Fruit fly (Drosophila melanogaster) whole organism, pupa: Measurements from ENCODE around the gene CG42521.

ENCODE experiments used
- CG10348 ChIP-seq: fragments of 200-800 bp; sonication (Bioruptor generic); IDR thresholded peaks from 2 replicates; pipeline ENCODE4 v1.3.6; 2022; ENCODE audit warnings: missing biosample characterization, missing genetic modification characterization
- CG12605 ChIP-seq: fragments of 200-800 bp; sonication (Bioruptor generic); IDR thresholded peaks from 2 replicates; pipeline ENCODE4 v1.3.6; 2022; ENCODE audit warnings: missing biosample characterization, missing genetic modification characterization
- CG14655 ChIP-seq: fragments of 200-800 bp; sonication (Bioruptor generic); optimal IDR thresholded peaks from 3 replicates; lab custom pipeline; 2017; ENCODE audit warnings: mild to moderate bottlenecking, missing biosample characterization, missing genetic modification reagents, missing genetic modification characterization
- CG15710 ChIP-seq: fragments of 200-800 bp; sonication (Bioruptor generic); optimal IDR thresholded peaks from 2 replicates; lab custom pipeline; 2018; ENCODE audit warnings: missing biosample characterization, mild to moderate bottlenecking, missing genetic modification characterization, moderate library complexity
- CG34367 ChIP-seq: fragments of 200-800 bp; sonication (Bioruptor generic); optimal IDR thresholded peaks from 2 replicates; lab custom pipeline; 2018; ENCODE audit warnings: missing biosample characterization, mild to moderate bottlenecking, missing genetic modification characterization
- CG8159 ChIP-seq: fragments of 200-800 bp; sonication (Bioruptor generic); optimal IDR thresholded peaks from 3 replicates; lab custom pipeline; 2018; ENCODE audit warnings: missing biosample characterization, mild to moderate bottlenecking, missing genetic modification characterization, moderate library complexity
- EcR ChIP-seq: fragments of 200-800 bp; sonication (Bioruptor generic); optimal IDR thresholded peaks from 3 replicates; lab custom pipeline; 2019; ENCODE audit warnings: missing biosample characterization, missing genetic modification characterization, mild to moderate bottlenecking, moderate library complexity, missing genetic modification reagents
- Pif1B ChIP-seq: fragments of 200-800 bp; sonication (Bioruptor generic); optimal IDR thresholded peaks from 3 replicates; lab custom pipeline; 2016; ENCODE audit warnings: missing biosample characterization, missing genetic modification characterization
- fd96Ca ChIP-seq: fragments of 200-800 bp; sonication (Bioruptor generic); IDR thresholded peaks from 3 replicates; pipeline ENCODE4 v1.3.6; 2022; ENCODE audit warnings: missing biosample characterization, missing genetic modification characterization
- gl ChIP-seq: fragments of 200-800 bp; sonication (Bioruptor generic); optimal IDR thresholded peaks from 2 replicates; lab custom pipeline; 2018; ENCODE audit warnings: missing biosample characterization, mild to moderate bottlenecking, missing genetic modification characterization
- rn ChIP-seq: fragments of 200-800 bp; sonication (Bioruptor generic); IDR thresholded peaks from 2 replicates; pipeline ENCODE4 v1.3.6; 2022; ENCODE audit warnings: missing biosample characterization, missing genetic modification characterization

- TF ChIP-seq CG15710 (tag; lab: Kevin White, UChicago) (no peak), fd96Ca (GFP tag; lab: Robert Waterston, UW) (no peak), CG8159 (no peak), CG12605 (no peak), CG34367 (tag; lab: Kevin White, UChicago) (no peak), CG14655 (no peak), EcR (no peak), Pif1B (no peak), gl (tag; lab: Kevin White, UChicago) (no peak), CG10348 (GFP tag; lab: Robert Waterston, UW) (no peak), rn (no peak)
These were observed 7.5 kb upstream of the CG42521 start, which contains the start of the genes CG42535, CG34001 and hay for dm6 chr3L:10630885-10631359.
